Worm (Caenorhabditis elegans): Measurements from ENCODE around the gene ZC8.6.

ZC8.6 gene

DNA sequence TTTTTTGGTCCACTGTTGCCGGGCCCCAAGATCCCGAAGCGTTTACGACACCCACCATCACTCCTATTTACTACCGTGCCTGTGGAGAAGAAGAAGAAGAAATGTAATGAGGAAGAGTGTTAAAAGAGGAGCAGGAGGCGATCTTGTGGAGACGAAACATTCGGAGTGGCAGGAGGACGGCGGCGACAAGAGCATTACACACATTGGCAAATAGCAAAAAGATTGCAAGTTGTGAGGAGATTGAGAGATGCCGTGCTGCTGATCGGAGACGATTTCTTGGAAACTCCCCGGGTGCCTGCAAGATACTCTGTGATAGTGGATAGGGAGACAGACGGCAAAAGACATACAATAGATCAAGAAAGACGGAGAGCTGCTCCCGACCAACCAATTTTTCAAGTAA is 40.1 kb downstream of the ZC8.6 start, which contains the start of gene M03F4.4:
Gene M03F4.4, minus strand, starts transcription at position 160 of the 400 bp plus-strand sequence.
- TF ChIP-seq mdl-1 (tag; optimal IDR thresholded peaks at IDR 0.05) (no peak), nhr-11 (tag; optimal IDR thresholded peaks at IDR 0.05) (no peak), sma-9 (GFP tag; optimal IDR thresholded peaks at IDR 0.05) (peak; percentile 79), sma-9 (tag; optimal IDR thresholded peaks at IDR 0.05) (no peak), blmp-1 (tag; optimal IDR thresholded peaks at IDR 0.05; ENCODE audit: insufficient read depth) (no peak), unc-39 (tag; optimal IDR thresholded peaks at IDR 0.05) (no peak), ztf-1 (GFP tag; conservative IDR thresholded peaks at IDR 0.05) (no peak), egl-27 (tag; optimal IDR thresholded peaks at IDR 0.05) (no peak), ceh-82 (tag; optimal IDR thresholded peaks at IDR 0.05) (no peak), ztf-11 (tag; optimal IDR thresholded peaks at IDR 0.05) (no peak), ZK546.5 (tag; optimal IDR thresholded peaks at IDR 0.05) (no peak), lsy-2 (tag; optimal IDR thresholded peaks at IDR 0.05) (peak in 1 of 2 experiments; percentile 1), ceh-16 (tag; optimal IDR thresholded peaks at IDR 0.05) (no peak), nhr-237 (tag; optimal IDR thresholded peaks at IDR 0.05) (no peak), fos-1 (tag; optimal IDR thresholded peaks at IDR 0.05) (no peak), mab-5 (tag; optimal IDR thresholded peaks at IDR 0.05) (no peak), unc-55 (GFP tag; optimal IDR thresholded peaks at IDR 0.05) (no peak), dmd-4 (tag; optimal IDR thresholded peaks at IDR 0.05) (no peak), alr-1 (tag; optimal IDR thresholded peaks at IDR 0.05) (no peak), unc-62 (GFP tag; optimal IDR thresholded peaks at IDR 0.05) (no peak), lin-13 (GFP tag; optimal IDR thresholded peaks at IDR 0.05) (no peak), lin-39 (tag; optimal IDR thresholded peaks at IDR 0.05) (no peak), sma-3 (GFP tag; optimal IDR thresholded peaks at IDR 0.05) (no peak), Y55F3AM.14 (GFP tag; optimal IDR thresholded peaks at IDR 0.05) (no peak), skn-1 (tag; optimal IDR thresholded peaks at IDR 0.05) (no peak), ztf-4 (tag; optimal IDR thresholded peaks at IDR 0.05) (peak; percentile 54), aly-2 (tag; optimal IDR thresholded peaks at IDR 0.05) (no peak), ama-1 (optimal IDR thresholded peaks at IDR 0.05) (no peak), F13H6.1 (tag; optimal IDR thresholded peaks at IDR 0.05) (peak; percentile 93), nhr-6 (tag; optimal IDR thresholded peaks at IDR 0.05) (no peak), zag-1 (tag; optimal IDR thresholded peaks at IDR 0.05) (no peak), crh-2 (tag; optimal IDR thresholded peaks at IDR 0.05) (no peak), nhr-77 (tag; optimal IDR thresholded peaks at IDR 0.05) (no peak), peb-1 (tag; optimal IDR thresholded peaks at IDR 0.05) (no peak), nhr-12 (tag; optimal IDR thresholded peaks at IDR 0.05) (no peak), snpc-4 (tag; optimal IDR thresholded peaks at IDR 0.05) (no peak), gmeb-1 (tag; optimal IDR thresholded peaks at IDR 0.05) (no peak), sem-4 (tag; optimal IDR thresholded peaks at IDR 0.05) (no peak), nhr-10 (tag; optimal IDR thresholded peaks at IDR 0.05) (no peak), C34F6.9 (tag; optimal IDR thresholded peaks at IDR 0.05) (peak; percentile 12), mbf-1 (tag; optimal IDR thresholded peaks at IDR 0.05) (no peak), R02D3.7 (tag; optimal IDR thresholded peaks at IDR 0.05) (no peak), elt-1 (tag; optimal IDR thresholded peaks at IDR 0.05) (no peak), nhr-25 (tag; optimal IDR thresholded peaks at IDR 0.05) (no peak), nhr-129 (tag; optimal IDR thresholded peaks at IDR 0.05) (peak; percentile 68), lin-11 (tag; optimal IDR thresholded peaks at IDR 0.05) (no peak), nhr-23 (tag; optimal IDR thresholded peaks at IDR 0.05) (no peak), nhr-21 (tag; optimal IDR thresholded peaks at IDR 0.05) (no peak), elt-3 (tag; optimal IDR thresholded peaks at IDR 0.05) (no peak)

Data from whole organism, L2 larva.